Worm (Caenorhabditis elegans) whole organism, L1 larva: Measurements from ENCODE around the gene T28F3.9.
"Not testable (repeated sequence)": the region's sequence is repeated elsewhere in the genome, so short reads cannot be mapped to it uniquely, and the experiment has no call there.

Experiments used
- C16A3.4 ChIP-seq: fragments of 150-350 bp; optimal IDR thresholded peaks from 2 replicates; lab custom pipeline; 2014; ENCODE audit warnings: missing biosample characterization, missing genetic modification characterization
- F16B12.6 ChIP-seq: fragments of 150-350 bp; optimal IDR thresholded peaks from 2 replicates; lab custom pipeline; 2014; ENCODE audit warnings: missing biosample characterization, missing genetic modification characterization
- Y116A8C.19 ChIP-seq: sonication (generic microtip); optimal IDR thresholded peaks from 2 replicates; lab custom pipeline; 2016; ENCODE audit warnings: missing compliant biosample characterization, missing genetic modification characterization, borderline replicate concordance
- aly-2 ChIP-seq: fragments of 150-350 bp; optimal IDR thresholded peaks from 2 replicates; lab custom pipeline; 2014; ENCODE audit warnings: missing biosample characterization, missing genetic modification characterization
- ceh-63 ChIP-seq: fragments of 200-800 bp; sonication (Bioruptor generic); optimal IDR thresholded peaks from 2 replicates; lab custom pipeline; 2018; ENCODE audit warnings: mild to moderate bottlenecking, missing genetic modification characterization, missing compliant biosample characterization
- ceh-82 ChIP-seq, 3 experiments: fragments of 150-350 bp in 1 of 3; sonication (generic microtip) in 2 of 3; optimal IDR thresholded peaks; 2 replicates each; lab custom pipeline; 2014 to 2017; ENCODE audit warnings: missing biosample characterization in 3 of 3, missing genetic modification characterization in 3 of 3
- ceh-90 ChIP-seq: sonication (generic microtip); optimal IDR thresholded peaks from 2 replicates; lab custom pipeline; 2016; ENCODE audit warnings: missing genetic modification characterization, missing compliant biosample characterization
- dpl-1 ChIP-seq, 3 experiments: fragments of 150-350 bp in 2 of 3; sonication (generic microtip) in 1 of 3; optimal IDR thresholded peaks; 2 replicates each; lab custom pipeline; 2014 to 2017; ENCODE audit warnings: missing biosample characterization in 3 of 3, missing genetic modification characterization in 3 of 3, missing genetic modification reagents in 3 of 3
- efl-1 ChIP-seq, 4 experiments: fragments of 150-350 bp; optimal IDR thresholded peaks in 3 of 4; peaks in 1 of 4; 1 replicate in 1 of 4; 2 replicates in 3 of 4; lab custom pipeline; 2014; ENCODE audit warnings: missing biosample characterization in 2 of 4, missing genetic modification characterization in 2 of 4, missing genetic modification reagents in 2 of 4
- elt-2 ChIP-seq: sonication (generic microtip); optimal IDR thresholded peaks from 2 replicates; lab custom pipeline; 2016; ENCODE audit warnings: missing genetic modification characterization, mild to moderate bottlenecking, inconsistent platforms, missing compliant biosample characterization, missing genetic modification reagents
- ets-5 ChIP-seq: fragments of 200-800 bp; sonication (Bioruptor generic); IDR thresholded peaks from 2 replicates; pipeline ENCODE4 v1.3.6; 2022; ENCODE audit warnings: missing genetic modification characterization, missing compliant biosample characterization
- fkh-10 ChIP-seq: sonication (generic microtip); optimal IDR thresholded peaks from 2 replicates; lab custom pipeline; 2017; ENCODE audit warnings: missing biosample characterization, missing genetic modification reagents, missing genetic modification characterization
- fos-1 ChIP-seq: fragments of 150-350 bp; optimal IDR thresholded peaks from 2 replicates; lab custom pipeline; 2014; ENCODE audit warnings: missing biosample characterization, missing genetic modification characterization
- grh-1 ChIP-seq: fragments of 200-800 bp; sonication (Bioruptor generic); IDR thresholded peaks from 2 replicates; pipeline ENCODE4 v1.3.6; 2022; ENCODE audit warnings: missing genetic modification reagents, missing genetic modification characterization, missing compliant biosample characterization
- hlh-17 ChIP-seq: fragments of 200-800 bp; sonication (Bioruptor generic); optimal IDR thresholded peaks from 2 replicates; lab custom pipeline; 2018; ENCODE audit warnings: missing genetic modification characterization, mild to moderate bottlenecking, missing compliant biosample characterization, moderate library complexity, borderline replicate concordance
- hlh-4 ChIP-seq: sonication (generic microtip); optimal IDR thresholded peaks from 2 replicates; lab custom pipeline; 2016; ENCODE audit warnings: mild to moderate bottlenecking, missing genetic modification characterization, missing compliant biosample characterization
- irx-1 ChIP-seq: sonication (generic microtip); optimal IDR thresholded peaks from 2 replicates; lab custom pipeline; 2016; ENCODE audit warnings: missing genetic modification characterization, missing compliant biosample characterization
- isw-1 ChIP-seq: fragments of 200-800 bp; sonication (Bioruptor generic); IDR thresholded peaks from 2 replicates; pipeline ENCODE4 v1.3.6; 2022; ENCODE audit warnings: missing genetic modification characterization, missing compliant biosample characterization
- jun-1 ChIP-seq: fragments of 150-350 bp; optimal IDR thresholded peaks from 2 replicates; lab custom pipeline; 2014; ENCODE audit warnings: missing biosample characterization, missing genetic modification reagents, missing genetic modification characterization
- lin-39 ChIP-seq: fragments of 150-350 bp; optimal IDR thresholded peaks from 2 replicates; lab custom pipeline; 2014; ENCODE audit warnings: missing biosample characterization, missing genetic modification reagents, missing genetic modification characterization
- lir-3 ChIP-seq: sonication (generic microtip); optimal IDR thresholded peaks from 2 replicates; lab custom pipeline; 2016; ENCODE audit warnings: mild to moderate bottlenecking, missing genetic modification characterization, moderate library complexity, missing compliant biosample characterization; ENCODE audit not compliant: poor library complexity
- lsy-2 ChIP-seq, 2 experiments: fragments of 150-350 bp; optimal IDR thresholded peaks; 2 replicates each; lab custom pipeline; 2014; ENCODE audit warnings: missing biosample characterization in 2 of 2, missing genetic modification characterization in 2 of 2
- mdl-1 ChIP-seq, 2 experiments: fragments of 150-350 bp; optimal IDR thresholded peaks; 2 replicates each; lab custom pipeline; 2014 to 2017; ENCODE audit warnings: missing biosample characterization in 2 of 2, missing genetic modification characterization in 2 of 2, inconsistent platforms in 1 of 2
- mep-1 ChIP-seq: fragments of 150-350 bp; optimal IDR thresholded peaks from 2 replicates; lab custom pipeline; 2014; ENCODE audit warnings: missing biosample characterization, missing genetic modification characterization
- nhr-12 ChIP-seq: sonication (generic microtip); optimal IDR thresholded peaks from 2 replicates; lab custom pipeline; 2017; ENCODE audit warnings: missing biosample characterization, missing genetic modification characterization
- nhr-20 ChIP-seq: sonication (generic microtip); optimal IDR thresholded peaks from 2 replicates; lab custom pipeline; 2016; ENCODE audit warnings: mild to moderate bottlenecking, missing genetic modification characterization, missing compliant biosample characterization
- nhr-237 ChIP-seq: fragments of 150-350 bp; optimal IDR thresholded peaks from 2 replicates; lab custom pipeline; 2014; ENCODE audit warnings: missing biosample characterization, missing genetic modification characterization
- nhr-76 ChIP-seq: sonication (generic microtip); optimal IDR thresholded peaks from 2 replicates; lab custom pipeline; 2017; ENCODE audit warnings: missing biosample characterization, missing genetic modification characterization
- nhr-77 ChIP-seq: fragments of 150-350 bp; optimal IDR thresholded peaks from 2 replicates; lab custom pipeline; 2014; ENCODE audit warnings: missing biosample characterization, missing genetic modification characterization
- nhr-84 ChIP-seq: sonication (generic microtip); optimal IDR thresholded peaks from 2 replicates; lab custom pipeline; 2017; ENCODE audit warnings: missing biosample characterization, missing genetic modification characterization
- nhr-90 ChIP-seq: sonication (generic microtip); optimal IDR thresholded peaks from 2 replicates; lab custom pipeline; 2016; ENCODE audit warnings: mild to moderate bottlenecking, missing genetic modification characterization, missing compliant biosample characterization; ENCODE audit not compliant: poor library complexity
- pag-3 ChIP-seq: sonication (generic microtip); optimal IDR thresholded peaks from 2 replicates; lab custom pipeline; 2017; ENCODE audit warnings: missing genetic modification characterization, mild to moderate bottlenecking, missing compliant biosample characterization, antibody characterized with exemption, borderline replicate concordance; ENCODE audit not compliant: insufficient read depth
- rnt-1 ChIP-seq: sonication (generic microtip); optimal IDR thresholded peaks from 2 replicates; lab custom pipeline; 2016; ENCODE audit warnings: mild to moderate bottlenecking, missing genetic modification characterization, moderate library complexity, missing compliant biosample characterization
- snpc-4 ChIP-seq: fragments of 150-350 bp; optimal IDR thresholded peaks from 2 replicates; lab custom pipeline; 2014; ENCODE audit warnings: missing biosample characterization, missing genetic modification characterization
- sox-4 ChIP-seq: sonication (generic microtip); optimal IDR thresholded peaks from 2 replicates; lab custom pipeline; 2016; ENCODE audit warnings: missing genetic modification characterization, missing compliant biosample characterization
- sptf-1 ChIP-seq: fragments of 150-350 bp; optimal IDR thresholded peaks from 2 replicates; lab custom pipeline; 2014; ENCODE audit warnings: missing biosample characterization, missing genetic modification characterization
- sup-37 ChIP-seq: fragments of 200-800 bp; sonication (Bioruptor generic); optimal IDR thresholded peaks from 2 replicates; lab custom pipeline; 2018; ENCODE audit warnings: mild to moderate bottlenecking, missing genetic modification characterization, missing compliant biosample characterization
- unc-30 ChIP-seq: sonication (generic microtip); optimal IDR thresholded peaks from 2 replicates; lab custom pipeline; 2017; ENCODE audit warnings: missing biosample characterization, missing genetic modification characterization
- unc-62 ChIP-seq: fragments of 150-350 bp; optimal IDR thresholded peaks from 2 replicates; lab custom pipeline; 2014; ENCODE audit warnings: missing biosample characterization, missing genetic modification reagents, missing genetic modification characterization
- vab-15 ChIP-seq: sonication (generic microtip); optimal IDR thresholded peaks from 2 replicates; lab custom pipeline; 2017; ENCODE audit warnings: missing genotype, mild to moderate bottlenecking, missing genetic modification characterization, missing compliant biosample characterization
- zag-1 ChIP-seq: fragments of 150-350 bp; optimal IDR thresholded peaks from 2 replicates; lab custom pipeline; 2014; ENCODE audit warnings: missing biosample characterization, missing genetic modification characterization
- zip-4 ChIP-seq: fragments of 200-800 bp; sonication (Bioruptor generic); optimal IDR thresholded peaks from 2 replicates; lab custom pipeline; 2018; ENCODE audit warnings: mild to moderate bottlenecking, missing genetic modification characterization, moderate library complexity, missing compliant biosample characterization

The T28F3.9 gene

ce11 chrIV:17281060-17282021 is 27.0 kb upstream of the T28F3.9 start (continued):
- TF ChIP-seq dpl-1 (GFP tag; optimal IDR thresholded peaks at IDR 0.05; lab: Kevin White, UChicago) (peak in 2 of 3 experiments; percentile 22 to 28), zip-4 (peak; percentile 27), mdl-1 (tag; optimal IDR thresholded peaks at IDR 0.05; lab: Kevin White, UChicago) (no peak), nhr-76 (tag; lab: Kevin White, UChicago) (no peak), mep-1 (tag; lab: Kevin White, UChicago) (peak; percentile 91)

- no peak for TF ChIP-seq ceh-63 (GFP tag; lab: Kevin White, UChicago)
- TF ChIP-seq aly-2 (tag; lab: Kevin White, UChicago) = no peak
- no peak for TF ChIP-seq ceh-90 (tag; lab: Kevin White, UChicago)
- no peak for TF ChIP-seq ceh-82 (tag; optimal IDR thresholded peaks at IDR 0.05; lab: Kevin White, UChicago)
Measured at ce11 chrIV:17284099-17284498, 24.2 kb upstream of the T28F3.9 start, which contains the start of gene nra-1. TSS of gene nra-1 (minus strand) at chrIV:17284199.

ce11 chrIV:17284511-17285089 is 23.7 kb upstream of the T28F3.9 start:
- TF ChIP-seq efl-1 (optimal IDR thresholded peaks at IDR 0.05; lab: Kevin White, UChicago) (peak in 1 of 2 experiments; percentile 23), F16B12.6 (tag; lab: Kevin White, UChicago) (peak; percentile 3)
- TF ChIP-seq efl-1 (GFP tag; optimal IDR thresholded peaks at IDR 0.05 in 1 of 2; lab: Kevin White, UChicago) = not testable (repeated sequence)

ce11 chrIV:17285263-17285662 is 23.0 kb upstream of the T28F3.9 start:
- TF ChIP-seq lin-39 = no peak
- no peak for TF ChIP-seq hlh-4 (tag; lab: Kevin White, UChicago)
- no peak for TF ChIP-seq sup-37 (GFP tag; lab: Kevin White, UChicago)
- TF ChIP-seq snpc-4 (tag; lab: Kevin White, UChicago) = no peak
- TF ChIP-seq Y116A8C.19 (tag; lab: Kevin White, UChicago) = no peak
- no peak for TF ChIP-seq nhr-237 (tag; lab: Kevin White, UChicago)
- TF ChIP-seq efl-1 (optimal IDR thresholded peaks at IDR 0.05; lab: Kevin White, UChicago) = peak in 1 of 2 experiments; percentile 1
- TF ChIP-seq efl-1 (GFP tag; optimal IDR thresholded peaks at IDR 0.05 in 1 of 2; lab: Kevin White, UChicago) = no peak
- no peak for TF ChIP-seq nhr-90
- no peak for TF ChIP-seq nhr-77 (tag; lab: Kevin White, UChicago)
- TF ChIP-seq elt-2 (tag; lab: Kevin White, UChicago) = no peak
- TF ChIP-seq unc-62 = no peak
- TF ChIP-seq rnt-1 (tag; lab: Kevin White, UChicago) = no peak
- TF ChIP-seq fkh-10 (GFP tag; lab: Kevin White, UChicago) = no peak
- no peak for TF ChIP-seq isw-1 (GFP tag; lab: Robert Waterston, UW)
- TF ChIP-seq jun-1 = no peak
- no peak for TF ChIP-seq sptf-1 (tag; lab: Kevin White, UChicago)
- TF ChIP-seq grh-1 (GFP tag; lab: Robert Waterston, UW) = no peak
- no peak for TF ChIP-seq ets-5 (GFP tag; lab: Robert Waterston, UW)
- TF ChIP-seq unc-30 (tag; lab: Kevin White, UChicago) = no peak
- no peak for TF ChIP-seq mep-1 (tag; lab: Kevin White, UChicago)
- no peak for TF ChIP-seq vab-15 (tag; lab: Kevin White, UChicago)
- no peak for TF ChIP-seq fos-1 (tag; lab: Kevin White, UChicago)
- TF ChIP-seq pag-3 (tag; lab: Kevin White, UChicago) = no peak
- no peak for TF ChIP-seq aly-2 (tag; lab: Kevin White, UChicago)
- no peak for TF ChIP-seq irx-1 (tag; lab: Kevin White, UChicago)
- TF ChIP-seq nhr-20 (tag; lab: Kevin White, UChicago) = no peak
- no peak for TF ChIP-seq nhr-84 (tag; lab: Kevin White, UChicago)
- TF ChIP-seq zag-1 (tag; lab: Kevin White, UChicago) = no peak
- TF ChIP-seq lir-3 (tag; lab: Kevin White, UChicago) = no peak
- no peak for TF ChIP-seq hlh-17 (GFP tag; lab: Kevin White, UChicago)
- no peak for TF ChIP-seq C16A3.4 (tag; lab: Kevin White, UChicago)
- TF ChIP-seq nhr-12 (tag; lab: Kevin White, UChicago) = no peak
- TF ChIP-seq lsy-2 (tag; optimal IDR thresholded peaks at IDR 0.05; lab: Kevin White, UChicago) = peak in 1 of 2 experiments; percentile 59
- TF ChIP-seq sox-4 = no peak
- no peak for TF ChIP-seq nhr-76 (tag; lab: Kevin White, UChicago)
